Fruit fly (Drosophila melanogaster): Measurements from ENCODE around the gene CG31142.

DNA sequence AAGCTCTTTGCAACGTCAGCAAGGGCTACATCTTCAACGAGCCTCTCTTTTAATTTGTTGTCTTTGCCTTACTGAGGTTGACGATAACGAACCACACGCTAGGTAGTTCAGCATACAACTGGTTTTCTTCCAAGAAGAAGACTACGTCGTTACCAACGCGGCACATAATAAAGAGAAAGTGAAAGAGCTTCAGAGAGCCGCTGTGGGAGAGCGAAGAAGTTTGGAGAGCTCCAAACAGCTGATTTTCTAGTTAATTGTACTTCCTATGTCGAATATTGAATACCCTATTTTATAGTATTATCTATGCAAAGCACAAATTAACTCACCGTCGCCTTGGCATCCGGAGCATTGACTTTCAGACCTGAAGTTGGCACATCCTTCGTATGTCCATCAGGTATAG, 26.3 kb downstream of the CG31142 start:
- TF ChIP-seq lola (GFP tag; optimal IDR thresholded peaks at IDR 0.05) (no peak), psq (GFP tag; optimal IDR thresholded peaks at IDR 0.05) (no peak), CrebA (GFP tag; optimal IDR thresholded peaks at IDR 0.05; ENCODE audit: borderline replicate concordance) (no peak), Abd-B (GFP tag; optimal IDR thresholded peaks at IDR 0.05) (no peak), Dif (GFP tag; optimal IDR thresholded peaks at IDR 0.05; ENCODE audit: partially characterized antibody) (peak; percentile 52), N (GFP tag; optimal IDR thresholded peaks at IDR 0.05) (no peak), dl (GFP tag; optimal IDR thresholded peaks at IDR 0.05; ENCODE audit: insufficient read depth in 1 of 2, partially characterized antibody in 2 of 2) (peak; percentile 13 to 54), sv (GFP tag; optimal IDR thresholded peaks at IDR 0.05) (no peak), Myc (optimal IDR thresholded peaks at IDR 0.05) (no peak), woc (GFP tag; optimal IDR thresholded peaks at IDR 0.05) (peak; percentile 41), pan (optimal IDR thresholded peaks at IDR 0.05) (no peak), br (GFP tag; optimal IDR thresholded peaks at IDR 0.05) (no peak)
